Fruit fly (Drosophila melanogaster) whole organism, embryonic: Measurements from ENCODE around the gene Cyp313b1.

ENCODE experiments used
- Antp ChIP-seq: fragments of 200-800 bp; sonication (Bioruptor generic); optimal IDR thresholded peaks from 3 replicates; lab custom pipeline; 2016; ENCODE audit warnings: missing biosample characterization, missing genetic modification characterization
- Atf-2 ChIP-seq: fragments of 200-800 bp; sonication (Bioruptor generic); optimal IDR thresholded peaks from 2 replicates; lab custom pipeline; 2016; ENCODE audit warnings: missing biosample characterization, missing genetic modification characterization
- Blimp-1 ChIP-seq: fragments of 200-800 bp; sonication (Bioruptor generic); optimal IDR thresholded peaks from 3 replicates; lab custom pipeline; 2018; ENCODE audit warnings: missing biosample characterization, missing genetic modification characterization, mild to moderate bottlenecking, moderate library complexity, missing genetic modification reagents
- CG10147 ChIP-seq: fragments of 200-800 bp; sonication (Bioruptor generic); optimal IDR thresholded peaks from 2 replicates; lab custom pipeline; 2019; ENCODE audit warnings: missing biosample characterization, mild to moderate bottlenecking, missing genetic modification characterization, moderate library complexity
- CG10274 ChIP-seq: fragments of 200-800 bp; sonication (Bioruptor generic); optimal IDR thresholded peaks from 3 replicates; lab custom pipeline; 2017; ENCODE audit warnings: missing biosample characterization, mild to moderate bottlenecking, missing genetic modification characterization
- CG11456 ChIP-seq: fragments of 200-800 bp; sonication (Bioruptor generic); IDR thresholded peaks from 3 replicates; pipeline ENCODE4 v1.3.6; 2022; ENCODE audit warnings: missing biosample characterization, missing genetic modification characterization
- CG12219 ChIP-seq: fragments of 200-800 bp; sonication (Bioruptor generic); optimal IDR thresholded peaks from 3 replicates; lab custom pipeline; 2018; ENCODE audit warnings: missing biosample characterization, mild to moderate bottlenecking, missing genetic modification characterization
- CG13424 ChIP-seq: fragments of 200-800 bp; sonication (Bioruptor generic); optimal IDR thresholded peaks from 2 replicates; lab custom pipeline; 2019; ENCODE audit warnings: missing biosample characterization, mild to moderate bottlenecking, missing genetic modification characterization, moderate library complexity
- CG1603 ChIP-seq: fragments of 200-800 bp; sonication (Bioruptor generic); optimal IDR thresholded peaks from 2 replicates; lab custom pipeline; 2019; ENCODE audit warnings: missing biosample characterization, mild to moderate bottlenecking, missing genetic modification characterization, moderate library complexity
- CG18476 ChIP-seq: fragments of 200-800 bp; sonication (Bioruptor generic); optimal IDR thresholded peaks from 2 replicates; lab custom pipeline; 2016; ENCODE audit warnings: missing biosample characterization, mild to moderate bottlenecking, missing genetic modification characterization
- CG31224 ChIP-seq: fragments of 200-800 bp; sonication (Bioruptor generic); IDR thresholded peaks from 2 replicates; pipeline ENCODE4 v1.3.6; 2022; ENCODE audit warnings: missing biosample characterization, missing genetic modification characterization
- CG31441 ChIP-seq: fragments of 200-800 bp; sonication (Bioruptor generic); IDR thresholded peaks from 2 replicates; pipeline ENCODE4 v1.3.6; 2022; ENCODE audit warnings: missing biosample characterization, missing genetic modification characterization
- CG6683 ChIP-seq: fragments of 200-800 bp; sonication (Bioruptor generic); optimal IDR thresholded peaks from 2 replicates; lab custom pipeline; 2017; ENCODE audit warnings: missing biosample characterization, mild to moderate bottlenecking, missing genetic modification characterization, missing genetic modification reagents
- CG8089 ChIP-seq: fragments of 200-800 bp; sonication (Bioruptor generic); optimal IDR thresholded peaks from 3 replicates; lab custom pipeline; 2016; ENCODE audit warnings: missing biosample characterization, missing genetic modification characterization
- CG8944 ChIP-seq: fragments of 200-800 bp; sonication (Bioruptor generic); optimal IDR thresholded peaks from 3 replicates; lab custom pipeline; 2016; ENCODE audit warnings: missing biosample characterization, missing genetic modification characterization
- Dip2 ChIP-seq: fragments of 200-800 bp; sonication (Bioruptor generic); IDR thresholded peaks from 2 replicates; pipeline ENCODE4 v1.3.6; 2022; ENCODE audit warnings: missing biosample characterization, missing genetic modification characterization
- Fer3 ChIP-seq: fragments of 200-800 bp; sonication (Bioruptor generic); optimal IDR thresholded peaks from 2 replicates; lab custom pipeline; 2018; ENCODE audit warnings: missing biosample characterization, mild to moderate bottlenecking, missing genetic modification characterization, moderate library complexity
- Gsc ChIP-seq: fragments of 200-800 bp; sonication (Bioruptor generic); IDR thresholded peaks from 2 replicates; pipeline ENCODE4 v1.3.6; 2022; ENCODE audit warnings: missing biosample characterization, missing genetic modification characterization
- HLH4C ChIP-seq: fragments of 200-800 bp; sonication (Bioruptor generic); IDR thresholded peaks from 3 replicates; pipeline ENCODE4 v1.3.6; 2022; ENCODE audit warnings: missing biosample characterization, missing genetic modification characterization; ENCODE audit not compliant: partially characterized antibody
- HLH54F ChIP-seq: fragments of 200-800 bp; sonication (Bioruptor generic); optimal IDR thresholded peaks from 3 replicates; lab custom pipeline; 2016; ENCODE audit warnings: missing biosample characterization, missing genetic modification characterization
- Hand ChIP-seq: fragments of 200-800 bp; sonication (Bioruptor generic); optimal IDR thresholded peaks from 2 replicates; lab custom pipeline; 2017; ENCODE audit warnings: mild to moderate bottlenecking, missing biosample characterization, missing genetic modification reagents, missing genetic modification characterization
- Hmx ChIP-seq: fragments of 200-800 bp; sonication (Bioruptor generic); optimal IDR thresholded peaks from 2 replicates; lab custom pipeline; 2016; ENCODE audit warnings: missing biosample characterization, missing genetic modification characterization
- NC2α ChIP-seq: fragments of 200-800 bp; sonication (Bioruptor generic); optimal IDR thresholded peaks from 2 replicates; lab custom pipeline; 2016; ENCODE audit warnings: missing biosample characterization, missing genetic modification characterization
- Six4 ChIP-seq: fragments of 200-800 bp; sonication (Bioruptor generic); optimal IDR thresholded peaks from 2 replicates; lab custom pipeline; 2016; ENCODE audit warnings: missing biosample characterization, missing genetic modification characterization
- Sox100B ChIP-seq: fragments of 200-800 bp; sonication (Bioruptor generic); optimal IDR thresholded peaks from 3 replicates; lab custom pipeline; 2018; ENCODE audit warnings: missing biosample characterization, mild to moderate bottlenecking, missing genetic modification characterization
- Taf1 ChIP-seq: fragments of 200-800 bp; sonication (Bioruptor generic); IDR thresholded peaks from 2 replicates; pipeline ENCODE4 v1.3.6; 2022; ENCODE audit warnings: missing biosample characterization, missing genetic modification characterization
- bcd ChIP-seq: fragments of 200-800 bp; sonication (Bioruptor generic); optimal IDR thresholded peaks from 2 replicates; lab custom pipeline; 2017; ENCODE audit warnings: missing biosample characterization, mild to moderate bottlenecking, missing genetic modification characterization
- br ChIP-seq: fragments of >200 bp; optimal IDR thresholded peaks from 2 replicates; lab custom pipeline; 2017
- btn ChIP-seq: fragments of 200-800 bp; sonication (Bioruptor generic); optimal IDR thresholded peaks from 2 replicates; lab custom pipeline; 2016; ENCODE audit warnings: missing biosample characterization, missing genetic modification characterization
- caup ChIP-seq: fragments of 200-800 bp; sonication (Bioruptor generic); optimal IDR thresholded peaks from 3 replicates; lab custom pipeline; 2017; ENCODE audit warnings: missing biosample characterization, mild to moderate bottlenecking, missing genetic modification characterization, moderate library complexity; ENCODE audit not compliant: severe bottlenecking
- chif ChIP-seq, 2 experiments: fragments of 200-800 bp; sonication (Bioruptor generic); optimal IDR thresholded peaks; 3 replicates each; lab custom pipeline; 2016; ENCODE audit warnings: missing biosample characterization in 2 of 2, missing genetic modification characterization in 2 of 2
- fd102C ChIP-seq: fragments of 200-800 bp; sonication (Bioruptor generic); optimal IDR thresholded peaks from 2 replicates; lab custom pipeline; 2018; ENCODE audit warnings: missing biosample characterization, mild to moderate bottlenecking, missing genetic modification characterization, moderate library complexity
- gem ChIP-seq: fragments of 200-800 bp; sonication (Bioruptor generic); optimal IDR thresholded peaks from 2 replicates; lab custom pipeline; 2019; ENCODE audit warnings: missing biosample characterization, mild to moderate bottlenecking, missing genetic modification characterization, moderate library complexity
- gro ChIP-seq: fragments of 200-800 bp; sonication (Bioruptor generic); optimal IDR thresholded peaks from 2 replicates; lab custom pipeline; 2016; ENCODE audit warnings: missing biosample characterization, missing genetic modification characterization
- hb ChIP-seq: fragments of 200-800 bp; sonication (Bioruptor generic); IDR thresholded peaks from 3 replicates; pipeline ENCODE4 v1.3.6; 2022; ENCODE audit warnings: missing biosample characterization, missing genetic modification characterization; ENCODE audit not compliant: partially characterized antibody
- hkb ChIP-seq, 2 experiments: fragments of 200-800 bp in 1 of 2; fragments of >200 bp in 1 of 2; sonication (Bioruptor generic) in 1 of 2; IDR thresholded peaks in 1 of 2; optimal IDR thresholded peaks in 1 of 2; 2 replicates each; pipeline versions ENCODE4 v1.3.6 to Lab custom; 2017 to 2022; ENCODE audit warnings: missing biosample characterization in 1 of 2, missing genetic modification characterization in 1 of 2
- hth ChIP-seq: fragments of >200 bp; optimal IDR thresholded peaks from 2 replicates; lab custom pipeline; 2017; ENCODE audit warnings: inconsistent platforms
- ind ChIP-seq: fragments of 200-800 bp; sonication (Bioruptor generic); optimal IDR thresholded peaks from 3 replicates; lab custom pipeline; 2016; ENCODE audit warnings: missing biosample characterization, missing genetic modification characterization
- lbe ChIP-seq: fragments of 200-800 bp; sonication (Bioruptor generic); optimal IDR thresholded peaks from 2 replicates; lab custom pipeline; 2016; ENCODE audit warnings: missing biosample characterization, mild to moderate bottlenecking, missing genetic modification characterization
- pb ChIP-seq: fragments of 200-800 bp; sonication (Bioruptor generic); optimal IDR thresholded peaks from 3 replicates; lab custom pipeline; 2016; ENCODE audit warnings: missing biosample characterization, missing genetic modification characterization
- pfk ChIP-seq: fragments of 200-800 bp; sonication (Bioruptor generic); optimal IDR thresholded peaks from 2 replicates; lab custom pipeline; 2018; ENCODE audit warnings: missing biosample characterization, mild to moderate bottlenecking, missing genetic modification characterization, moderate library complexity
- schlank ChIP-seq: fragments of 200-800 bp; sonication (Bioruptor generic); optimal IDR thresholded peaks from 2 replicates; lab custom pipeline; 2018; ENCODE audit warnings: missing biosample characterization, mild to moderate bottlenecking, missing genetic modification characterization
- sisA ChIP-seq: fragments of 200-800 bp; sonication (Bioruptor generic); IDR thresholded peaks from 2 replicates; pipeline ENCODE4 v1.3.6; 2022; ENCODE audit warnings: missing biosample characterization, missing genetic modification characterization
- sob ChIP-seq: fragments of 200-800 bp; sonication (Bioruptor generic); IDR thresholded peaks from 2 replicates; pipeline ENCODE4 v1.3.6; 2022; ENCODE audit warnings: missing biosample characterization, missing genetic modification characterization
- stwl ChIP-seq: fragments of 200-800 bp; sonication (Bioruptor generic); optimal IDR thresholded peaks from 3 replicates; lab custom pipeline; 2018; ENCODE audit warnings: missing biosample characterization, mild to moderate bottlenecking, missing genetic modification characterization, moderate library complexity
- tll ChIP-seq, 2 experiments: fragments of 200-800 bp in 1 of 2; fragments of >200 bp in 1 of 2; sonication (Bioruptor generic) in 1 of 2; optimal IDR thresholded peaks; 2 replicates each; lab custom pipeline; 2017 to 2019; ENCODE audit warnings: missing biosample characterization in 2 of 2, missing genetic modification characterization in 2 of 2, mild to moderate bottlenecking in 1 of 2, moderate library complexity in 1 of 2
- trh ChIP-seq: fragments of 200-800 bp; sonication (Bioruptor generic); optimal IDR thresholded peaks from 2 replicates; lab custom pipeline; 2016; ENCODE audit warnings: missing biosample characterization, missing genetic modification characterization
- wor ChIP-seq: fragments of 200-800 bp; sonication (Bioruptor generic); IDR thresholded peaks from 2 replicates; pipeline ENCODE4 v1.3.6; 2022; ENCODE audit warnings: missing biosample characterization, missing genetic modification characterization
- zfh2 ChIP-seq: fragments of 200-800 bp; sonication (Bioruptor generic); optimal IDR thresholded peaks from 2 replicates; lab custom pipeline; 2016; ENCODE audit warnings: missing biosample characterization, missing genetic modification characterization

The Cyp313b1 gene

DNA sequence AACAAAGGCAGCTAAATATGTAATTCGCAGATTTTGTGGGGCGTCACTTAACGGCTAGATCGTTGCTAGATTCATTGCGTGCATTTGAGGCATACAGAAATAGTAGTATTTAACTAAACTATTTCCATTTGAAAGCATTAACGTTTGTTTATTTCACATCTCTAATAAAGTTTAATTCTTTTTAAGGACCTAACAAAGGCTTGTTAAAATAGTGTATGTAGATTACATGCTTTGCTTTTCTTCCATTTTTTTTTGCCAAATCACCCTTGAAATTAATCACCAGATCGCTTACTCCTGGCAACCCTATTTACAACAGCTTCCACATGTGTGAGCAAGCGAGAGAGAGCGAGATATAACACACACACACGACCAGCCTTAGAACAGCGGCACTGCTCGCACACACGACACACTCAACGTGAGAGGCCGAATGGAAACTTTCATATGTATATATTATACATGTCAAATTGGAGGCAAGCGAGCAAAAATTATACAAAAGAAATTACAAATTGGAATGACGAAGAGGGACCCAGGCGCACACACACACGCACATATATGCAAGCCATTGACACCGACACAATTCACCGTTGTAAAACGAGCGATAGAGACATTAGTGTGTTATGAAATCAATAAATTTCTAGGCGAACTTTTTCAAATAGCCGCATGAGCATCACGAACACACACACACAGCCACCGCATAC lies 13.9 kb upstream of the Cyp313b1 start (continued):
- TF ChIP-seq trh (GFP tag; lab: Kevin White, UChicago): peak; percentile 4
- TF ChIP-seq Fer3 (tag; lab: Kevin White, UChicago): peak; percentile 69
- peak; percentile 23 for TF ChIP-seq ind (GFP tag; lab: Kevin White, UChicago)
- peak; percentile 6 for TF ChIP-seq lbe (GFP tag; lab: Kevin White, UChicago)
- TF ChIP-seq CG6683 (GFP tag; lab: Kevin White, UChicago): peak; percentile 6
- TF ChIP-seq schlank (tag; lab: Kevin White, UChicago): peak; percentile 29
- peak; percentile 60 for TF ChIP-seq Sox100B (GFP tag; lab: Kevin White, UChicago)
- peak; percentile 71 for TF ChIP-seq gem (tag; lab: Kevin White, UChicago)
- TF ChIP-seq Hand: peak; percentile 21
- no peak for TF ChIP-seq tll (GFP tag; optimal IDR thresholded peaks at IDR 0.05; lab: Kevin White, UChicago)
- peak; percentile 33 for TF ChIP-seq Antp (GFP tag; lab: Kevin White, UChicago)
- peak; percentile 45 for TF ChIP-seq Blimp-1 (GFP tag; lab: Kevin White, UChicago)
- no peak for TF ChIP-seq Gsc (GFP tag; lab: Robert Waterston, UW)
- TF ChIP-seq CG18476 (GFP tag; lab: Kevin White, UChicago): peak; percentile 13
- TF ChIP-seq HLH54F: peak; percentile 53
- TF ChIP-seq CG13424 (tag; lab: Kevin White, UChicago): peak; percentile 67
- peak; percentile 44 for TF ChIP-seq sob (GFP tag; lab: Robert Waterston, UW)
- TF ChIP-seq stwl: peak; percentile 34
- TF ChIP-seq sisA (GFP tag; lab: Robert Waterston, UW): peak; percentile 40
- TF ChIP-seq pb: no peak
- peak; percentile 65 for TF ChIP-seq caup (GFP tag; lab: Kevin White, UChicago)
- TF ChIP-seq Atf-2 (GFP tag; lab: Kevin White, UChicago): no peak
- no peak for TF ChIP-seq CG12219
- TF ChIP-seq Hmx (GFP tag; lab: Kevin White, UChicago): no peak
- TF ChIP-seq br (lab: Kevin White, UChicago): no peak
- no peak for TF ChIP-seq CG8944 (GFP tag; lab: Kevin White, UChicago)
- peak; percentile 33 for TF ChIP-seq zfh2
- TF ChIP-seq Six4 (GFP tag; lab: Kevin White, UChicago): peak; percentile 32
- peak; percentile 20 to 42 for TF ChIP-seq chif (GFP tag; optimal IDR thresholded peaks at IDR 0.05; lab: Kevin White, UChicago)
- TF ChIP-seq fd102C (GFP tag; lab: Kevin White, UChicago): no peak
- peak; percentile 4; the same call in 1 of the 3 replicates for TF ChIP-seq CG11456 (GFP tag; lab: Robert Waterston, UW)
- TF ChIP-seq hb (GFP tag; lab: Robert Waterston, UW): no peak
- no peak for TF ChIP-seq NC2α (GFP tag; lab: Kevin White, UChicago)
- peak; percentile 58; the same call in 1 of the 2 replicates for TF ChIP-seq CG31441
- TF ChIP-seq CG10274 (GFP tag; lab: Kevin White, UChicago): peak; percentile 17
- TF ChIP-seq CG10147 (GFP tag; lab: Kevin White, UChicago): peak; percentile 53
- TF ChIP-seq CG31224: peak; percentile 36; the same call in 1 of the 2 replicates
- no peak for TF ChIP-seq HLH4C
- TF ChIP-seq gro: peak; percentile 35
- TF ChIP-seq bcd (GFP tag; lab: Kevin White, UChicago): peak; percentile 47
- TF ChIP-seq hth (lab: Kevin White, UChicago): no peak
- TF ChIP-seq btn: no peak
- TF ChIP-seq hkb (optimal IDR thresholded peaks at IDR 0.05; lab: Kevin White, UChicago): no peak
- peak; percentile 40; the same call in 1 of the 2 replicates for TF ChIP-seq hkb (GFP tag; IDR thresholded peaks at IDR 0.05; lab: Robert Waterston, UW)
- no peak for TF ChIP-seq Dip2 (GFP tag; lab: Robert Waterston, UW)
- no peak for TF ChIP-seq Taf1 (GFP tag; lab: Robert Waterston, UW)
- TF ChIP-seq CG1603: peak; percentile 45
- TF ChIP-seq pfk: peak; percentile 43
- peak; percentile 30 for TF ChIP-seq CG8089 (GFP tag; lab: Kevin White, UChicago)
- no peak for TF ChIP-seq wor
